Fruit fly (Drosophila melanogaster): ENCODE measurements around the gene P5cr.

The P5cr gene

dm6 chr3R:18991721-18992120 is 37.0 kb upstream of the P5cr start:
- TF ChIP-seq gl (tag; optimal IDR thresholded peaks at IDR 0.05) = no peak
- no peak for TF ChIP-seq CG32121 (GFP tag; IDR thresholded peaks at IDR 0.05)
- TF ChIP-seq CG12605 (GFP tag; IDR thresholded peaks at IDR 0.05) = no peak

DNA sequence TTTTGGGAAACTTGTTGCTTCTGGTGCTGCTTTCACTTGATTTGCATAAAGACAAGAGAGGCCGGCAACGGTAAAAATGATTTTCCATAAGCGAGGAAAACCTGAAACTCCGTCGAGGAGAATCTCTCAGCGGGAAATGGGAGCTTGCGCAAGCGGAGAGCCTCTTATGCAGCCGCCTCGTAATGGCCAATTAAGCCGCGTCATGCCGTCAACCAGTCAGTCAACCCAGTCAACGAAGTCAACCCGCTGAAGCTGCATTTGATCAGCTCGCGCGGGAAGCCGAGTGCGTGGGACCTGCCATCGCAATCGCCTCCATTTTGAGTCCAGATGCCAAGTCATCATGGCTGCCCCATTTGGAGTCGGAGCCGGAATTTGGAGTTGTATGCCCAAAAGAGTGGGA is 35.6 kb upstream of the P5cr start:
- TF ChIP-seq CG17806 (tag; optimal IDR thresholded peaks at IDR 0.05) (no peak), CG10348 (GFP tag; IDR thresholded peaks at IDR 0.05) (no peak), CG8159 (tag; optimal IDR thresholded peaks at IDR 0.05) (no peak), CG9948 (tag; optimal IDR thresholded peaks at IDR 0.05) (no peak), CG15710 (tag; optimal IDR thresholded peaks at IDR 0.05) (no peak), CG34367 (tag; optimal IDR thresholded peaks at IDR 0.05) (no peak), D1 (tag; optimal IDR thresholded peaks at IDR 0.05) (no peak), CG4496 (GFP tag; IDR thresholded peaks at IDR 0.05) (0 out of 3 replicates have a peak, but pooled peaks have one; percentile 47)

- TF ChIP-seq fd96Ca (GFP tag; IDR thresholded peaks at IDR 0.05) (peak; percentile 76), CG14655 (GFP tag; optimal IDR thresholded peaks at IDR 0.05) (peak; percentile 88), CG10348 (GFP tag; IDR thresholded peaks at IDR 0.05) (0 out of 2 replicates have a peak, but pooled peaks have one; percentile 21), rn (GFP tag; IDR thresholded peaks at IDR 0.05) (peak; percentile 73), CG9948 (tag; optimal IDR thresholded peaks at IDR 0.05) (peak; percentile 88), Pif1A (GFP tag; optimal IDR thresholded peaks at IDR 0.05) (peak; percentile 94), CG34367 (tag; optimal IDR thresholded peaks at IDR 0.05) (peak; percentile 82), CG15710 (tag; optimal IDR thresholded peaks at IDR 0.05) (peak; percentile 91), CG8301 (tag; optimal IDR thresholded peaks at IDR 0.05) (peak; percentile 88), CG8159 (tag; optimal IDR thresholded peaks at IDR 0.05) (peak; percentile 93), gl (tag; optimal IDR thresholded peaks at IDR 0.05) (peak; percentile 69), CG17806 (tag; optimal IDR thresholded peaks at IDR 0.05) (peak; percentile 91), Snoo (tag; optimal IDR thresholded peaks at IDR 0.05) (peak; percentile 87), CG12605 (GFP tag; IDR thresholded peaks at IDR 0.05) (peak; percentile 86), D1 (tag; optimal IDR thresholded peaks at IDR 0.05) (peak; percentile 73), CG4496 (GFP tag; IDR thresholded peaks at IDR 0.05) (peak; percentile 93), Ets98B (GFP tag; IDR thresholded peaks at IDR 0.05) (peak; percentile 89), CG32121 (GFP tag; IDR thresholded peaks at IDR 0.05) (peak; percentile 85), Pif1B (GFP tag; optimal IDR thresholded peaks at IDR 0.05) (peak; percentile 86), CG13204 (GFP tag; optimal IDR thresholded peaks at IDR 0.05) (peak; percentile 72), EcR (GFP tag; optimal IDR thresholded peaks at IDR 0.05) (peak; percentile 96)
These were observed 33.0 kb upstream of the P5cr start for dm6 chr3R:18995556-18996272.

DNA sequence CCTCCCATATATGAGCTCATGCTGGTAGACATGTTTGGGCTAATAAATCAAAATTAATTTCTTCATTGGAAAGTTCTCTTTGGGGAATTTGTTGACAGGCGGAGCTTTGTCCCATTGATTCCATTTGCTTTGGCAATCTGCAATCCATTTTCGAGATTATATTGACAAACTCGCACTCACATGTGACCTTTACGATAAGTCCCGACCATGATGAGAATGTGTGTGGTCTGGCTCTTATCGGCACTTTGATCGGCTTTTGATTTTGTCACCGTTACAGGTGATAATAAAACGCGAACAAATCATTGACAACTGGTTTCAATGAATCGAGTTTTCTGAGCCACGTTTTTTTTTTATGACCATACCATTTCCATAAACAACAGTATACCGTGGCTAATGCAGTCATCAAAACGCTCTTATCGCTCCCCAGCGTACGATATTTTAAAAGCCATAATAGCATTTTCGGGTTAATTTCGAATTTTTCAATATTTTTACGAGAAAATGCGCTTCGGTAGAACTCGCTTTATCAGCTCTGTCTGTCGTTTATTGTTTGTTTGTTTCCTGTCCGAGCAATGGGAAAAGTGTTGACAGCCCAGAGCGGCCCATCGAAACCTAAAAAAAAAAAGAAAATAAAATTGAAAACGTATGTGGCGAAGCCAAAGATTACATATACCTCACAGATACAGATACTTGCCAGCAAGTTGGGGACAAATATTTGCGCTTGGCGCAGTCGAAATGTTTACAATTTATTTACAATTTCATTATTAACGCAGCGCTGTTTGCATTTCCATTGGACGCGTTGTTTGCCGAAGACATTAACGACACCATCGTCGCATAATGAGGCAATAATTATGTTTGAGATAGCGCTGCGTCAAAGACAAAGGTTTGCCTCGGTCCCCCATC is 31.1 kb upstream of the P5cr start:
- no peak for TF ChIP-seq CG34367 (tag; optimal IDR thresholded peaks at IDR 0.05)
- no peak for TF ChIP-seq CG4496 (GFP tag; IDR thresholded peaks at IDR 0.05)
- TF ChIP-seq EcR (GFP tag; optimal IDR thresholded peaks at IDR 0.05) = no peak
- no peak for TF ChIP-seq rn (GFP tag; IDR thresholded peaks at IDR 0.05)
- TF ChIP-seq CG13204 (GFP tag; optimal IDR thresholded peaks at IDR 0.05) = peak; percentile 12

DNA sequence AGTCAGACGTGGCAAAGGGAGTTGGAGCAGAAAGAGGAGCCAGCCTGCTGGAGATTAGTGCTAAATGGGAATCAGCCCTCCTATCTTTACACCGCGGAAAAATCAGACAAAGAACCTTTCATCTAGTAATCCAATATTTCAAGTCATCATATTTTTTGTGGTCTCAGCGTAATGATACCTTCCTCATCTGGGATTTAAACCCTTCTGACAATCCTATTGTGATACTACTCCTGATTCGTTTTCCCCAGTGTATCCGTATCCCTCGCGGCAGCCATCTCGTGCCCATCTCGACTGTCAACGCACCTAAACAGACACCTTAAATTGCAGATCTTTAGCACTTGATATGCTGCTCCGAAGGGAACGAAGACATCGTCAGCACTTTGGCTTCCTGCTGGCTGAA is 30.4 kb upstream of the P5cr start:
- TF ChIP-seq fd96Ca (GFP tag; IDR thresholded peaks at IDR 0.05) (peak; percentile 62; the same call in 2 of the 3 replicates), Pif1A (GFP tag; optimal IDR thresholded peaks at IDR 0.05) (peak; percentile 41), CG34367 (tag; optimal IDR thresholded peaks at IDR 0.05) (peak; percentile 59), CG9948 (tag; optimal IDR thresholded peaks at IDR 0.05) (peak; percentile 63), CG8301 (tag; optimal IDR thresholded peaks at IDR 0.05) (peak; percentile 51), CG13204 (GFP tag; optimal IDR thresholded peaks at IDR 0.05) (no peak), Pif1B (GFP tag; optimal IDR thresholded peaks at IDR 0.05) (peak; percentile 9), EcR (GFP tag; optimal IDR thresholded peaks at IDR 0.05) (no peak), gl (tag; optimal IDR thresholded peaks at IDR 0.05) (peak; percentile 8), CG15710 (tag; optimal IDR thresholded peaks at IDR 0.05) (peak; percentile 52), CG10348 (GFP tag; IDR thresholded peaks at IDR 0.05) (no peak), Snoo (tag; optimal IDR thresholded peaks at IDR 0.05) (no peak), CG8159 (tag; optimal IDR thresholded peaks at IDR 0.05) (peak; percentile 60), CG12605 (GFP tag; IDR thresholded peaks at IDR 0.05) (no peak), rn (GFP tag; IDR thresholded peaks at IDR 0.05) (no peak), D1 (tag; optimal IDR thresholded peaks at IDR 0.05) (no peak), CG32121 (GFP tag; IDR thresholded peaks at IDR 0.05) (no peak), CG17806 (tag; optimal IDR thresholded peaks at IDR 0.05) (peak; percentile 66), CG14655 (GFP tag; optimal IDR thresholded peaks at IDR 0.05) (peak; percentile 66), CG4496 (GFP tag; IDR thresholded peaks at IDR 0.05) (0 out of 3 replicates have a peak, but pooled peaks have one; percentile 31), Ets98B (GFP tag; IDR thresholded peaks at IDR 0.05) (peak; percentile 32; the same call in 1 of the 2 replicates)
